Fruit fly (Drosophila melanogaster): ENCODE results near the gene CG14565.
A peak's percentile ranks its signal among the peaks of the same experiment; 100 is the strongest.

Gene CG14565

dm6 chr3L:21706144-21706926 is 37.7 kb downstream of the CG14565 start, which contains the start of gene CG32447 (continued):
- no peak for TF ChIP-seq CG11560 (tag; IDR thresholded peaks at IDR 0.05)
- TF ChIP-seq Gug (GFP tag; IDR thresholded peaks at IDR 0.05): no peak
- TF ChIP-seq Asciz (GFP tag; optimal IDR thresholded peaks at IDR 0.05): no peak
- no peak for TF ChIP-seq CG13123 (GFP tag; optimal IDR thresholded peaks at IDR 0.05)
- 0 out of 3 replicates have a peak, but pooled peaks have one; percentile 17 for TF ChIP-seq zfh1 (GFP tag; IDR thresholded peaks at IDR 0.05)
- no peak for TF ChIP-seq CG2202 (tag; optimal IDR thresholded peaks at IDR 0.05)
- 0 out of 2 replicates have a peak, but pooled peaks have one; percentile 13 for TF ChIP-seq CG42726 (GFP tag; IDR thresholded peaks at IDR 0.05; ENCODE audit: partially characterized antibody)
- TF ChIP-seq ash1 (GFP tag; optimal IDR thresholded peaks at IDR 0.05): no peak
- TF ChIP-seq CG17802 (tag; optimal IDR thresholded peaks at IDR 0.05): no peak
- TF ChIP-seq Optix (GFP tag; IDR thresholded peaks at IDR 0.05): no peak
- no peak for TF ChIP-seq CG3726 (GFP tag; IDR thresholded peaks at IDR 0.05)
- no peak for TF ChIP-seq al (GFP tag; IDR thresholded peaks at IDR 0.05)
- TF ChIP-seq CG4820 (GFP tag; optimal IDR thresholded peaks at IDR 0.05): peak; percentile 16
- no peak for TF ChIP-seq gce (GFP tag; IDR thresholded peaks at IDR 0.05)
- 0 out of 2 replicates have a peak, but pooled peaks have one; percentile 26 for TF ChIP-seq CG1024 (GFP tag; IDR thresholded peaks at IDR 0.05)
- no peak for TF ChIP-seq crc (GFP tag; optimal IDR thresholded peaks at IDR 0.05)
- TF ChIP-seq gsb-n (tag; optimal IDR thresholded peaks at IDR 0.05): no peak
- no peak for TF ChIP-seq phol (tag; optimal IDR thresholded peaks at IDR 0.05)
- 0 out of 2 replicates have a peak, but pooled peaks have one; percentile 14 for TF ChIP-seq amos (GFP tag; IDR thresholded peaks at IDR 0.05; ENCODE audit: partially characterized antibody)

DNA sequence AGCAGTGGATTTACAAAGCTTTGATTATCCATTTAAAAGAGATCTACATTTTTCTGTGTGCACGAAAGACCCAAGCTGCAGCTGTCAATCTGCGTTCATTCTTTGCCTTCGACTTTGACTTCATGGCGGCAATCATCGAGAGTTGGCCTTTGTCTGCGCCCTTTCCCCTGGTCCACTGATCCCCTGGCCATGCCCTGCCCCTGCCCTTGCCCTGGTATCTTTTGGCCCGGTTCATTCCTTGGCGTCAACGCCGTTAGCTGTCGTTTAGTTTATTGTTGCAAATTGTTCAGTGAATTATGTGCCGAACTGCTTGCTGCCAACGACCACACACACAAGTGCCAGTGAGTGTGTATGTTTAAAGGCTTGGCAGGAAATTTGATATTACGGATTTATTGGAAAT is 43.1 kb downstream of the CG14565 start:
- no peak for TF ChIP-seq chm (GFP tag; IDR thresholded peaks at IDR 0.05)
- peak; percentile 61 for TF ChIP-seq crol (GFP tag; IDR thresholded peaks at IDR 0.05)
- no peak for TF ChIP-seq CG15073 (GFP tag; optimal IDR thresholded peaks at IDR 0.05)

DNA sequence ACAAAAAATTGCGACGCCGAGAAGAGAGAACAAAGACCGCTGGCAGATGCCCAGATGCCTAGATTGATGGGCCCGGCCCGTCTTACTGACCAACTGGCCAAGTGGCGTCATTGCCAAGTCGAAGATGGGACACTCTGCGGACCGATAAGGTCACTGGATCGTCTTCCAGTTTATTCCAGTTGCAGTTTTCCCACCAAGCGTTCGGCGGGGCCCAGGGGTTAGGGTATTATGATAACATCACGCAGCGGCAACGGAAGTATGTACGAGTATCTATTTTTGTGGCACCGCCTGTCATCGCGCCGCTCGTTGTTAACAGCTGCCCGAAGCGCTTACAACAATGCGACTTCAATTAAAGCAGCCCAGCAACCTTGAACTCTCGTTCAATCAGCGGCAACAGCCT is 44.0 kb downstream of the CG14565 start:
- TF ChIP-seq Elba2 (GFP tag; optimal IDR thresholded peaks at IDR 0.05): no peak
- TF ChIP-seq D19A (tag; optimal IDR thresholded peaks at IDR 0.05): peak; percentile 59
- no peak for TF ChIP-seq CG15514 (GFP tag; optimal IDR thresholded peaks at IDR 0.05)
- TF ChIP-seq Dref (GFP tag; IDR thresholded peaks at IDR 0.05): no peak
- no peak for TF ChIP-seq Lim3 (GFP tag; IDR thresholded peaks at IDR 0.05)
- TF ChIP-seq yki (optimal IDR thresholded peaks at IDR 0.05): no peak
- no peak for TF ChIP-seq dpn (GFP tag; optimal IDR thresholded peaks at IDR 0.05)
- TF ChIP-seq Six4 (GFP tag; optimal IDR thresholded peaks at IDR 0.05): no peak
- peak; percentile 59 for TF ChIP-seq Ets65A (GFP tag)
- no peak for TF ChIP-seq Ada2b (GFP tag; IDR thresholded peaks at IDR 0.05)

DNA sequence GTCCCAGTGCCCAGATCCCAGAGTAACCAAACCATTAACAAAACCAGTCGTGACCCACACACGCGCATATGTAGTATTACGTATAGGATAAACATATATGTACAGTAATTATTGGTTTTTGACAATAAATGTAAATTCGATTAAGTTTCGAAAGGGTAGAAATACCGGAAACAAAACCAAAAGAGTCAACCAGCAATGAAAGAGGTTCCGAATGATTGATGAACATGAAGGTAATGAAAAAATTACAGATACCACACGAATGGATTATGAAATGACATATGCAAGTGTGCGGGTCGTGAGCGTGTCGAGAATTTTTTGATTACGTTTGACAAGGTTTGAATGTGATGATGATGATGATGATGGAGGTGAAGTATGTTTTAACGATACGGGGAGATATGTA is 49.4 kb downstream of the CG14565 start:
- TF ChIP-seq chinmo (GFP tag; IDR thresholded peaks at IDR 0.05; ENCODE audit: partially characterized antibody): 0 out of 4 replicates have a peak, but pooled peaks have one; percentile 41
- no peak for TF ChIP-seq knrl (GFP tag; IDR thresholded peaks at IDR 0.05; ENCODE audit: partially characterized antibody)
- peak; percentile 82 for TF ChIP-seq kni (GFP tag; optimal IDR thresholded peaks at IDR 0.05)
- peak; percentile 10 for TF ChIP-seq cg (GFP tag; optimal IDR thresholded peaks at IDR 0.05)
- TF ChIP-seq CG17361 (GFP tag; IDR thresholded peaks at IDR 0.05): no peak
- no peak for TF ChIP-seq ems (GFP tag; optimal IDR thresholded peaks at IDR 0.05)
- TF ChIP-seq Dbx (GFP tag; IDR thresholded peaks at IDR 0.05): no peak
- peak in 1 of 2 experiments; percentile 58 for TF ChIP-seq Eip74EF (GFP tag; optimal IDR thresholded peaks at IDR 0.05)
- no peak for TF ChIP-seq NC2α (GFP tag; optimal IDR thresholded peaks at IDR 0.05)
- no peak for TF ChIP-seq CG2712 (tag; optimal IDR thresholded peaks at IDR 0.05)
- TF ChIP-seq eve (GFP tag; optimal IDR thresholded peaks at IDR 0.05): no peak
- TF ChIP-seq nau (GFP tag; optimal IDR thresholded peaks at IDR 0.05): no peak
- TF ChIP-seq gcm (GFP tag; optimal IDR thresholded peaks at IDR 0.05): peak; percentile 26

Measured in whole organism, embryonic.